Fruit fly (Drosophila melanogaster) whole organism, prepupa: ENCODE data around the gene CG15814.

Experiments
- CG10631 ChIP-seq: fragments of 200-800 bp; sonication (Bioruptor generic); optimal IDR thresholded peaks from 2 replicates; lab custom pipeline; 2016; ENCODE audit warnings: missing biosample characterization, missing genetic modification characterization
- CG11294 ChIP-seq: fragments of 200-800 bp; sonication (Bioruptor generic); IDR thresholded peaks from 2 replicates; pipeline ENCODE4 v1.3.6; 2022; ENCODE audit warnings: missing biosample characterization, missing genetic modification characterization
- CG11902 ChIP-seq: fragments of 200-800 bp; sonication (Bioruptor generic); optimal IDR thresholded peaks from 3 replicates; lab custom pipeline; 2016; ENCODE audit warnings: missing biosample characterization, missing genetic modification characterization
- CG15336 ChIP-seq: fragments of 200-800 bp; sonication (Bioruptor generic); IDR thresholded peaks from 2 replicates; pipeline ENCODE4 v1.3.6; 2022; ENCODE audit warnings: missing biosample characterization, missing genetic modification characterization
- CG1621 ChIP-seq: fragments of 200-800 bp; sonication (Bioruptor generic); optimal IDR thresholded peaks from 3 replicates; lab custom pipeline; 2018; ENCODE audit warnings: missing biosample characterization, mild to moderate bottlenecking, missing genetic modification characterization
- CG3032 ChIP-seq: fragments of 200-800 bp; optimal IDR thresholded peaks from 2 replicates; lab custom pipeline; 2019; ENCODE audit warnings: missing biosample characterization, mild to moderate bottlenecking, missing genetic modification characterization, moderate library complexity
- CG31627 ChIP-seq: fragments of 200-800 bp; sonication (Bioruptor generic); optimal IDR thresholded peaks from 3 replicates; lab custom pipeline; 2016; ENCODE audit warnings: missing biosample characterization, missing genetic modification characterization
- CG32006 ChIP-seq: fragments of 200-800 bp; sonication (Bioruptor generic); optimal IDR thresholded peaks from 3 replicates; lab custom pipeline; 2017; ENCODE audit warnings: missing biosample characterization, mild to moderate bottlenecking, missing genetic modification characterization
- CG34406 ChIP-seq: fragments of 200-800 bp; sonication (Bioruptor generic); optimal IDR thresholded peaks from 3 replicates; lab custom pipeline; 2016; ENCODE audit warnings: missing biosample characterization, missing genetic modification characterization
- CG3919 ChIP-seq: fragments of 200-800 bp; sonication (Bioruptor generic); optimal IDR thresholded peaks from 3 replicates; lab custom pipeline; 2016; ENCODE audit warnings: missing biosample characterization, missing genetic modification characterization
- CG4318 ChIP-seq: fragments of 200-800 bp; sonication (Bioruptor generic); optimal IDR thresholded peaks from 3 replicates; lab custom pipeline; 2017; ENCODE audit warnings: missing biosample characterization, mild to moderate bottlenecking, missing genetic modification characterization
- CG6276 ChIP-seq: fragments of 200-800 bp; sonication (Bioruptor generic); optimal IDR thresholded peaks from 2 replicates; lab custom pipeline; 2017; ENCODE audit warnings: missing biosample characterization, mild to moderate bottlenecking, missing genetic modification characterization
- CG6854 ChIP-seq: fragments of 200-800 bp; sonication (Bioruptor generic); optimal IDR thresholded peaks from 2 replicates; lab custom pipeline; 2017; ENCODE audit warnings: missing biosample characterization, mild to moderate bottlenecking, missing genetic modification characterization
- CG7368 ChIP-seq: fragments of 200-800 bp; sonication (Bioruptor generic); optimal IDR thresholded peaks from 3 replicates; lab custom pipeline; 2016; ENCODE audit warnings: missing biosample characterization, missing genetic modification characterization
- CG8119 ChIP-seq: fragments of 200-800 bp; sonication (Bioruptor generic); IDR thresholded peaks from 3 replicates; pipeline ENCODE4 v1.3.6; 2022; ENCODE audit warnings: missing biosample characterization, missing genetic modification characterization
- CG8632 ChIP-seq: fragments of 200-800 bp; sonication (Bioruptor generic); optimal IDR thresholded peaks from 3 replicates; lab custom pipeline; 2016; ENCODE audit warnings: missing biosample characterization, missing genetic modification characterization
- CG9139 ChIP-seq: fragments of 200-800 bp; sonication (Bioruptor generic); optimal IDR thresholded peaks from 3 replicates; lab custom pipeline; 2017; ENCODE audit warnings: missing biosample characterization, mild to moderate bottlenecking, missing genetic modification characterization
- Eip75B ChIP-seq: fragments of 200-800 bp; sonication (Bioruptor generic); optimal IDR thresholded peaks from 3 replicates; lab custom pipeline; 2016; ENCODE audit warnings: missing biosample characterization, missing genetic modification characterization
- Eip78C ChIP-seq: fragments of 200-800 bp; sonication (Bioruptor generic); peaks from one replicate; lab custom pipeline; 2016; ENCODE audit warnings: missing biosample characterization, missing genetic modification characterization
- Eip93F ChIP-seq: fragments of 200-800 bp; sonication (Bioruptor generic); optimal IDR thresholded peaks from 2 replicates; lab custom pipeline; 2016; ENCODE audit warnings: missing biosample characterization, mild to moderate bottlenecking, missing genetic modification characterization
- Ets21C ChIP-seq: fragments of 200-800 bp; sonication (Bioruptor generic); optimal IDR thresholded peaks from 3 replicates; lab custom pipeline; 2016; ENCODE audit warnings: missing biosample characterization, missing genetic modification characterization
- Ets96B ChIP-seq: fragments of 200-800 bp; optimal IDR thresholded peaks from 2 replicates; lab custom pipeline; 2019; ENCODE audit warnings: missing biosample characterization, mild to moderate bottlenecking, missing genetic modification characterization, moderate library complexity
- Gug ChIP-seq: fragments of 200-800 bp; sonication (Bioruptor generic); IDR thresholded peaks from 2 replicates; pipeline ENCODE4 v1.3.6; 2022; ENCODE audit warnings: missing biosample characterization, missing genetic modification characterization
- Hr38 ChIP-seq: sonication (Bioruptor generic); optimal IDR thresholded peaks from 2 replicates; lab custom pipeline; 2016; ENCODE audit warnings: missing biosample characterization, missing genetic modification characterization
- Hr39 ChIP-seq: fragments of 200-800 bp; sonication (Bioruptor generic); optimal IDR thresholded peaks from 2 replicates; lab custom pipeline; 2016; ENCODE audit warnings: missing biosample characterization, missing genetic modification characterization
- Hr4 ChIP-seq: fragments of 200-800 bp; sonication (Bioruptor generic); optimal IDR thresholded peaks from 3 replicates; lab custom pipeline; 2016; ENCODE audit warnings: missing biosample characterization, missing genetic modification characterization
- Met ChIP-seq: fragments of 200-800 bp; sonication (Bioruptor generic); optimal IDR thresholded peaks from 3 replicates; lab custom pipeline; 2016; ENCODE audit warnings: missing biosample characterization, missing genetic modification characterization
- OdsH ChIP-seq: fragments of 200-800 bp; sonication (Bioruptor generic); optimal IDR thresholded peaks from 3 replicates; lab custom pipeline; 2016; ENCODE audit warnings: missing biosample characterization, missing genetic modification characterization
- Sox102F ChIP-seq: fragments of 200-800 bp; sonication (Bioruptor generic); optimal IDR thresholded peaks from 2 replicates; lab custom pipeline; 2016; ENCODE audit warnings: missing biosample characterization, mild to moderate bottlenecking, missing genetic modification characterization
- achi ChIP-seq: fragments of 200-800 bp; sonication (Bioruptor generic); optimal IDR thresholded peaks from 3 replicates; lab custom pipeline; 2016; ENCODE audit warnings: missing biosample characterization, missing genetic modification characterization
- acj6 ChIP-seq: fragments of 200-800 bp; sonication (Bioruptor generic); optimal IDR thresholded peaks from 3 replicates; lab custom pipeline; 2016; ENCODE audit warnings: missing biosample characterization, missing genetic modification characterization
- cyc ChIP-seq: fragments of 200-800 bp; sonication (Bioruptor generic); optimal IDR thresholded peaks from 3 replicates; lab custom pipeline; 2016; ENCODE audit warnings: missing biosample characterization, missing genetic modification characterization
- dac ChIP-seq: fragments of 200-800 bp; sonication (Bioruptor generic); optimal IDR thresholded peaks from 2 replicates; lab custom pipeline; 2017; ENCODE audit warnings: missing biosample characterization, mild to moderate bottlenecking, missing genetic modification characterization
- dsx ChIP-seq: fragments of 200-800 bp; optimal IDR thresholded peaks from 3 replicates; lab custom pipeline; 2019; ENCODE audit warnings: missing biosample characterization, mild to moderate bottlenecking, missing genetic modification characterization, moderate library complexity; ENCODE audit not compliant: poor library complexity, severe bottlenecking
- eg ChIP-seq: fragments of 200-800 bp; sonication (Bioruptor generic); IDR thresholded peaks from 3 replicates; pipeline ENCODE4 v1.3.6; 2022; ENCODE audit warnings: missing biosample characterization, missing genetic modification characterization
- esn ChIP-seq: fragments of 200-800 bp; sonication (Bioruptor generic); optimal IDR thresholded peaks from 2 replicates; lab custom pipeline; 2016; ENCODE audit warnings: missing biosample characterization, mild to moderate bottlenecking, missing genetic modification characterization, moderate library complexity
- fd59A ChIP-seq: fragments of 200-800 bp; sonication (Bioruptor generic); optimal IDR thresholded peaks from 2 replicates; lab custom pipeline; 2017; ENCODE audit warnings: missing biosample characterization, mild to moderate bottlenecking, missing genetic modification characterization, missing genetic modification reagents
- fkh ChIP-seq: fragments of 200-800 bp; sonication (Bioruptor generic); optimal IDR thresholded peaks from 3 replicates; lab custom pipeline; 2017; ENCODE audit warnings: missing biosample characterization, mild to moderate bottlenecking, missing genetic modification characterization, moderate library complexity
- net ChIP-seq: fragments of 200-800 bp; sonication (Bioruptor generic); optimal IDR thresholded peaks from 3 replicates; lab custom pipeline; 2016; ENCODE audit warnings: missing biosample characterization, missing genetic modification characterization
- pdm3 ChIP-seq: fragments of 200-800 bp; sonication (Bioruptor generic); optimal IDR thresholded peaks from 3 replicates; lab custom pipeline; 2016; ENCODE audit warnings: missing biosample characterization, missing genetic modification characterization
- salr ChIP-seq, 2 experiments: fragments of 200-800 bp; sonication (Bioruptor generic); optimal IDR thresholded peaks; 3 replicates each; lab custom pipeline; 2016 to 2018; ENCODE audit warnings: missing biosample characterization in 2 of 2, missing genetic modification characterization in 2 of 2, mild to moderate bottlenecking in 1 of 2
- spab ChIP-seq: fragments of 200-800 bp; sonication (Bioruptor generic); optimal IDR thresholded peaks from 2 replicates; lab custom pipeline; 2017; ENCODE audit warnings: missing biosample characterization, mild to moderate bottlenecking, missing genetic modification characterization, missing genetic modification reagents
- ss ChIP-seq, 2 experiments: fragments of 200-800 bp; sonication (Bioruptor generic); optimal IDR thresholded peaks; 2 replicates in 1 of 2; 3 replicates in 1 of 2; lab custom pipeline; 2017 to 2018; ENCODE audit warnings: mild to moderate bottlenecking in 2 of 2, missing biosample characterization in 2 of 2, missing genetic modification characterization in 2 of 2, moderate library complexity in 1 of 2
- svp ChIP-seq: fragments of 200-800 bp; sonication (Bioruptor generic); peaks from one replicate; lab custom pipeline; 2016; ENCODE audit warnings: missing biosample characterization, missing genetic modification characterization

The CG15814 gene

dm6 chrX:17883418-17883817 is 33.3 kb upstream of the CG15814 start, which contains the start of gene CG12985:
TSS of gene CG12985 (plus strand) at chrX:17883718.
- TF ChIP-seq CG15336 (GFP tag; lab: Robert Waterston, UW) (no peak), CG10631 (GFP tag; lab: Kevin White, UChicago) (no peak), spab (GFP tag; lab: Kevin White, UChicago) (no peak), CG11902 (GFP tag; lab: Kevin White, UChicago) (no peak), Eip75B (GFP tag; lab: Kevin White, UChicago) (no peak), CG31627 (GFP tag; lab: Kevin White, UChicago) (no peak), pdm3 (GFP tag; lab: Kevin White, UChicago) (no peak), Gug (GFP tag; lab: Robert Waterston, UW) (no peak), Ets21C (no peak), acj6 (GFP tag; lab: Kevin White, UChicago) (no peak), Hr38 (no peak), CG3032 (tag; lab: Kevin White, UChicago) (no peak), dac (no peak), esn (GFP tag; lab: Kevin White, UChicago) (no peak), Hr4 (no peak), net (GFP tag; lab: Kevin White, UChicago) (no peak), CG6276 (no peak)

DNA sequence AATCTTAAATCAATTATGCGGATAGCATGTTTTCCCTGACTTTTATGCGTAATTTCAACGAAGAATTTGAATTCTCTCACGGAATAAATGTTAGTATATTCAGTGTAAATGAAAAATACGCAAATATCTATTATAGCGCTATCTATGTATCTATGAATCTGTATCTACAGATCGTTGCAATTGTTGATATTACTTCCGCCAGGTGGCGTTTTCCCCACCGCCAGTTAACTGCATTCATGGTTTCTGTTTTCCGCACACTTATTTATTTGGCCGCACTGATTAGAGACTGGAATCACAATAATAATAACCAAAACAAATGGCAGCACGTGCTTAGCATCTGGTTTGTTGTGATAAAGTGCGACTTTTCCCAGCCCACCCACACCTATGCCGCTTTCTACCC is 32.6 kb upstream of the CG15814 start:
- TF ChIP-seq Gug (GFP tag; lab: Robert Waterston, UW) (no peak), Hr39 (no peak), CG3032 (tag; lab: Kevin White, UChicago) (no peak), CG6276 (no peak), Eip75B (GFP tag; lab: Kevin White, UChicago) (no peak), eg (no peak), acj6 (GFP tag; lab: Kevin White, UChicago) (no peak), ss (GFP tag; optimal IDR thresholded peaks at IDR 0.05; lab: Kevin White, UChicago) (no peak), CG31627 (GFP tag; lab: Kevin White, UChicago) (no peak), CG8119 (GFP tag; lab: Robert Waterston, UW) (no peak), CG32006 (GFP tag; lab: Kevin White, UChicago) (no peak), Hr38 (no peak), Eip78C (GFP tag; lab: Kevin White, UChicago) (no peak), svp (GFP tag; lab: Kevin White, UChicago) (no peak), dsx (GFP tag; lab: Kevin White, UChicago) (no peak), Sox102F (GFP tag; lab: Kevin White, UChicago) (no peak), CG3919 (no peak)

- TF ChIP-seq salr (GFP tag; optimal IDR thresholded peaks at IDR 0.05; lab: Kevin White, UChicago) (peak in 1 of 2 experiments; percentile 59), Sox102F (GFP tag; lab: Kevin White, UChicago) (peak; percentile 68), CG7368 (GFP tag; lab: Kevin White, UChicago) (peak; percentile 62), CG6854 (GFP tag; lab: Kevin White, UChicago) (no peak), Ets21C (peak; percentile 73), CG11294 (GFP tag; lab: Robert Waterston, UW) (peak; percentile 81), Gug (GFP tag; lab: Robert Waterston, UW) (peak; percentile 73), fd59A (GFP tag; lab: Kevin White, UChicago) (peak; percentile 14), Ets96B (peak; percentile 16), net (GFP tag; lab: Kevin White, UChicago) (peak; percentile 65), OdsH (peak; percentile 67), eg (peak; percentile 85), achi (GFP tag; lab: Kevin White, UChicago) (peak; percentile 45), ss (GFP tag; optimal IDR thresholded peaks at IDR 0.05; lab: Kevin White, UChicago) (peak; percentile 18 to 44), CG9139 (GFP tag; lab: Kevin White, UChicago) (no peak), CG34406 (GFP tag; lab: Kevin White, UChicago) (peak; percentile 37), Eip78C (GFP tag; lab: Kevin White, UChicago) (peak; percentile 85), cyc (GFP tag; lab: Kevin White, UChicago) (peak; percentile 81), CG4318 (GFP tag; lab: Kevin White, UChicago) (peak; percentile 57), Met (GFP tag; lab: Kevin White, UChicago) (peak; percentile 77), CG11902 (GFP tag; lab: Kevin White, UChicago) (peak; percentile 50), fkh (GFP tag; lab: Kevin White, UChicago) (peak; percentile 14), svp (GFP tag; lab: Kevin White, UChicago) (peak; percentile 96), Hr38 (no peak), CG8632 (GFP tag; lab: Kevin White, UChicago) (peak; percentile 30), Eip93F (GFP tag; lab: Kevin White, UChicago) (peak; percentile 54), CG1621 (tag; lab: Kevin White, UChicago) (peak; percentile 14)
These were observed 31.3 kb upstream of the CG15814 start for dm6 chrX:17881138-17882121.
